Worm (Caenorhabditis elegans): ENCODE measurements around the gene F25H9.7.

- TF ChIP-seq W03F9.2 (tag; optimal IDR thresholded peaks at IDR 0.05) (no peak), him-1 (tag; optimal IDR thresholded peaks at IDR 0.05) (no peak), dao-5 (tag; optimal IDR thresholded peaks at IDR 0.05) (no peak)
Observed at ce11 chrV:13453334-13453733, 14.8 kb upstream of the F25H9.7 start, which contains the start of gene lurp-2.
